Fruit fly (Drosophila melanogaster) whole organism, prepupa: ENCODE measurements around the gene CG2750.

ENCODE experiments used
- Blimp-1 ChIP-seq: fragments of 200-800 bp; sonication (Bioruptor generic); optimal IDR thresholded peaks from 3 replicates; lab custom pipeline; 2017; ENCODE audit warnings: missing biosample characterization, missing genetic modification characterization, mild to moderate bottlenecking, moderate library complexity, missing genetic modification reagents
- CG10631 ChIP-seq: fragments of 200-800 bp; sonication (Bioruptor generic); optimal IDR thresholded peaks from 2 replicates; lab custom pipeline; 2016; ENCODE audit warnings: missing biosample characterization, missing genetic modification characterization
- CG10669 ChIP-seq: fragments of 200-800 bp; sonication (Bioruptor generic); optimal IDR thresholded peaks from 3 replicates; lab custom pipeline; 2018; ENCODE audit warnings: missing biosample characterization, mild to moderate bottlenecking, missing genetic modification characterization, moderate library complexity
- CG11294 ChIP-seq: fragments of 200-800 bp; sonication (Bioruptor generic); IDR thresholded peaks from 2 replicates; pipeline ENCODE4 v1.3.6; 2022; ENCODE audit warnings: missing biosample characterization, missing genetic modification characterization
- CG11762 ChIP-seq: fragments of 200-800 bp; sonication (Bioruptor generic); optimal IDR thresholded peaks from 3 replicates; lab custom pipeline; 2016; ENCODE audit warnings: missing biosample characterization, missing genetic modification characterization; ENCODE audit not compliant: insufficient read depth
- CG15336 ChIP-seq: fragments of 200-800 bp; sonication (Bioruptor generic); IDR thresholded peaks from 2 replicates; pipeline ENCODE4 v1.3.6; 2022; ENCODE audit warnings: missing biosample characterization, missing genetic modification characterization
- CG1621 ChIP-seq: fragments of 200-800 bp; sonication (Bioruptor generic); optimal IDR thresholded peaks from 3 replicates; lab custom pipeline; 2018; ENCODE audit warnings: missing biosample characterization, mild to moderate bottlenecking, missing genetic modification characterization
- CG31627 ChIP-seq: fragments of 200-800 bp; sonication (Bioruptor generic); optimal IDR thresholded peaks from 3 replicates; lab custom pipeline; 2016; ENCODE audit warnings: missing biosample characterization, missing genetic modification characterization
- CG32006 ChIP-seq: fragments of 200-800 bp; sonication (Bioruptor generic); optimal IDR thresholded peaks from 3 replicates; lab custom pipeline; 2017; ENCODE audit warnings: missing biosample characterization, mild to moderate bottlenecking, missing genetic modification characterization
- CG34406 ChIP-seq: fragments of 200-800 bp; sonication (Bioruptor generic); optimal IDR thresholded peaks from 3 replicates; lab custom pipeline; 2016; ENCODE audit warnings: missing biosample characterization, missing genetic modification characterization
- CG3919 ChIP-seq: fragments of 200-800 bp; sonication (Bioruptor generic); optimal IDR thresholded peaks from 3 replicates; lab custom pipeline; 2016; ENCODE audit warnings: missing biosample characterization, missing genetic modification characterization
- CG4318 ChIP-seq: fragments of 200-800 bp; sonication (Bioruptor generic); optimal IDR thresholded peaks from 3 replicates; lab custom pipeline; 2017; ENCODE audit warnings: missing biosample characterization, mild to moderate bottlenecking, missing genetic modification characterization
- CG6276 ChIP-seq: fragments of 200-800 bp; sonication (Bioruptor generic); optimal IDR thresholded peaks from 2 replicates; lab custom pipeline; 2017; ENCODE audit warnings: missing biosample characterization, mild to moderate bottlenecking, missing genetic modification characterization
- CG6792 ChIP-seq: fragments of 200-800 bp; sonication (Bioruptor generic); optimal IDR thresholded peaks from 3 replicates; lab custom pipeline; 2016; ENCODE audit warnings: missing biosample characterization, missing genetic modification characterization
- CG6808 ChIP-seq: fragments of 200-800 bp; sonication (Bioruptor generic); optimal IDR thresholded peaks from 3 replicates; lab custom pipeline; 2017; ENCODE audit warnings: missing biosample characterization, missing genetic modification characterization, mild to moderate bottlenecking, moderate library complexity, missing genetic modification reagents
- CG6854 ChIP-seq: fragments of 200-800 bp; sonication (Bioruptor generic); optimal IDR thresholded peaks from 2 replicates; lab custom pipeline; 2017; ENCODE audit warnings: missing biosample characterization, mild to moderate bottlenecking, missing genetic modification characterization
- CG7368 ChIP-seq: fragments of 200-800 bp; sonication (Bioruptor generic); optimal IDR thresholded peaks from 3 replicates; lab custom pipeline; 2016; ENCODE audit warnings: missing biosample characterization, missing genetic modification characterization
- CG8119 ChIP-seq: fragments of 200-800 bp; sonication (Bioruptor generic); IDR thresholded peaks from 3 replicates; pipeline ENCODE4 v1.3.6; 2022; ENCODE audit warnings: missing biosample characterization, missing genetic modification characterization
- CG8319 ChIP-seq: fragments of 200-800 bp; sonication (Bioruptor generic); optimal IDR thresholded peaks from 3 replicates; lab custom pipeline; 2016; ENCODE audit warnings: missing biosample characterization, missing genetic modification characterization
- CG9139 ChIP-seq: fragments of 200-800 bp; sonication (Bioruptor generic); optimal IDR thresholded peaks from 3 replicates; lab custom pipeline; 2017; ENCODE audit warnings: missing biosample characterization, mild to moderate bottlenecking, missing genetic modification characterization
- Eip78C ChIP-seq: fragments of 200-800 bp; sonication (Bioruptor generic); peaks from one replicate; lab custom pipeline; 2016; ENCODE audit warnings: missing biosample characterization, missing genetic modification characterization
- Eip93F ChIP-seq: fragments of 200-800 bp; sonication (Bioruptor generic); optimal IDR thresholded peaks from 2 replicates; lab custom pipeline; 2016; ENCODE audit warnings: missing biosample characterization, mild to moderate bottlenecking, missing genetic modification characterization
- Ets21C ChIP-seq: fragments of 200-800 bp; sonication (Bioruptor generic); optimal IDR thresholded peaks from 3 replicates; lab custom pipeline; 2016; ENCODE audit warnings: missing biosample characterization, missing genetic modification characterization
- Ets96B ChIP-seq: fragments of 200-800 bp; optimal IDR thresholded peaks from 2 replicates; lab custom pipeline; 2019; ENCODE audit warnings: missing biosample characterization, mild to moderate bottlenecking, missing genetic modification characterization, moderate library complexity
- Gug ChIP-seq: fragments of 200-800 bp; sonication (Bioruptor generic); IDR thresholded peaks from 2 replicates; pipeline ENCODE4 v1.3.6; 2022; ENCODE audit warnings: missing biosample characterization, missing genetic modification characterization
- Hr38 ChIP-seq: sonication (Bioruptor generic); optimal IDR thresholded peaks from 2 replicates; lab custom pipeline; 2016; ENCODE audit warnings: missing biosample characterization, missing genetic modification characterization
- Hr39 ChIP-seq: fragments of 200-800 bp; sonication (Bioruptor generic); optimal IDR thresholded peaks from 2 replicates; lab custom pipeline; 2016; ENCODE audit warnings: missing biosample characterization, missing genetic modification characterization
- Met ChIP-seq: fragments of 200-800 bp; sonication (Bioruptor generic); optimal IDR thresholded peaks from 3 replicates; lab custom pipeline; 2016; ENCODE audit warnings: missing biosample characterization, missing genetic modification characterization
- OdsH ChIP-seq: fragments of 200-800 bp; sonication (Bioruptor generic); optimal IDR thresholded peaks from 3 replicates; lab custom pipeline; 2016; ENCODE audit warnings: missing biosample characterization, missing genetic modification characterization
- Smox ChIP-seq: fragments of 200-800 bp; sonication (Bioruptor generic); optimal IDR thresholded peaks from 3 replicates; lab custom pipeline; 2016; ENCODE audit warnings: missing biosample characterization, missing genetic modification characterization
- Sox102F ChIP-seq: fragments of 200-800 bp; sonication (Bioruptor generic); optimal IDR thresholded peaks from 2 replicates; lab custom pipeline; 2016; ENCODE audit warnings: missing biosample characterization, mild to moderate bottlenecking, missing genetic modification characterization
- Sox14 ChIP-seq: fragments of 200-800 bp; sonication (Bioruptor generic); optimal IDR thresholded peaks from 3 replicates; lab custom pipeline; 2016; ENCODE audit warnings: missing biosample characterization, missing genetic modification characterization
- achi ChIP-seq: fragments of 200-800 bp; sonication (Bioruptor generic); optimal IDR thresholded peaks from 3 replicates; lab custom pipeline; 2016; ENCODE audit warnings: missing biosample characterization, missing genetic modification characterization
- acj6 ChIP-seq: fragments of 200-800 bp; sonication (Bioruptor generic); optimal IDR thresholded peaks from 3 replicates; lab custom pipeline; 2016; ENCODE audit warnings: missing biosample characterization, missing genetic modification characterization
- cyc ChIP-seq: fragments of 200-800 bp; sonication (Bioruptor generic); optimal IDR thresholded peaks from 3 replicates; lab custom pipeline; 2016; ENCODE audit warnings: missing biosample characterization, missing genetic modification characterization
- dac ChIP-seq: fragments of 200-800 bp; sonication (Bioruptor generic); optimal IDR thresholded peaks from 2 replicates; lab custom pipeline; 2017; ENCODE audit warnings: missing biosample characterization, mild to moderate bottlenecking, missing genetic modification characterization
- dsx ChIP-seq: fragments of 200-800 bp; optimal IDR thresholded peaks from 3 replicates; lab custom pipeline; 2019; ENCODE audit warnings: missing biosample characterization, mild to moderate bottlenecking, missing genetic modification characterization, moderate library complexity; ENCODE audit not compliant: poor library complexity, severe bottlenecking
- eg ChIP-seq: fragments of 200-800 bp; sonication (Bioruptor generic); IDR thresholded peaks from 3 replicates; pipeline ENCODE4 v1.3.6; 2022; ENCODE audit warnings: missing biosample characterization, missing genetic modification characterization
- esn ChIP-seq: fragments of 200-800 bp; sonication (Bioruptor generic); optimal IDR thresholded peaks from 2 replicates; lab custom pipeline; 2016; ENCODE audit warnings: missing biosample characterization, mild to moderate bottlenecking, missing genetic modification characterization, moderate library complexity
- fd85E ChIP-seq: fragments of 200-800 bp; sonication (Bioruptor generic); optimal IDR thresholded peaks from 3 replicates; lab custom pipeline; 2016; ENCODE audit warnings: missing biosample characterization, missing genetic modification characterization
- net ChIP-seq: fragments of 200-800 bp; sonication (Bioruptor generic); optimal IDR thresholded peaks from 3 replicates; lab custom pipeline; 2016; ENCODE audit warnings: missing biosample characterization, missing genetic modification characterization
- pdm3 ChIP-seq: fragments of 200-800 bp; sonication (Bioruptor generic); optimal IDR thresholded peaks from 3 replicates; lab custom pipeline; 2016; ENCODE audit warnings: missing biosample characterization, missing genetic modification characterization
- salr ChIP-seq, 2 experiments: fragments of 200-800 bp; sonication (Bioruptor generic); optimal IDR thresholded peaks; 3 replicates each; lab custom pipeline; 2016 to 2018; ENCODE audit warnings: missing biosample characterization in 2 of 2, missing genetic modification characterization in 2 of 2, mild to moderate bottlenecking in 1 of 2
- spab ChIP-seq: fragments of 200-800 bp; sonication (Bioruptor generic); optimal IDR thresholded peaks from 2 replicates; lab custom pipeline; 2017; ENCODE audit warnings: missing biosample characterization, mild to moderate bottlenecking, missing genetic modification characterization, missing genetic modification reagents
- ss ChIP-seq, 2 experiments: fragments of 200-800 bp; sonication (Bioruptor generic); optimal IDR thresholded peaks; 2 replicates in 1 of 2; 3 replicates in 1 of 2; lab custom pipeline; 2017 to 2018; ENCODE audit warnings: mild to moderate bottlenecking in 2 of 2, missing biosample characterization in 2 of 2, missing genetic modification characterization in 2 of 2, moderate library complexity in 1 of 2
- svp ChIP-seq: fragments of 200-800 bp; sonication (Bioruptor generic); peaks from one replicate; lab custom pipeline; 2016; ENCODE audit warnings: missing biosample characterization, missing genetic modification characterization
- topi ChIP-seq: fragments of 200-800 bp; sonication (Bioruptor generic); optimal IDR thresholded peaks from 3 replicates; lab custom pipeline; 2016; ENCODE audit warnings: missing biosample characterization, missing genetic modification characterization
- vri ChIP-seq: fragments of 200-800 bp; sonication (Bioruptor generic); optimal IDR thresholded peaks from 3 replicates; lab custom pipeline; 2016; ENCODE audit warnings: missing biosample characterization, mild to moderate bottlenecking, missing genetic modification characterization

CG2750 gene

DNA sequence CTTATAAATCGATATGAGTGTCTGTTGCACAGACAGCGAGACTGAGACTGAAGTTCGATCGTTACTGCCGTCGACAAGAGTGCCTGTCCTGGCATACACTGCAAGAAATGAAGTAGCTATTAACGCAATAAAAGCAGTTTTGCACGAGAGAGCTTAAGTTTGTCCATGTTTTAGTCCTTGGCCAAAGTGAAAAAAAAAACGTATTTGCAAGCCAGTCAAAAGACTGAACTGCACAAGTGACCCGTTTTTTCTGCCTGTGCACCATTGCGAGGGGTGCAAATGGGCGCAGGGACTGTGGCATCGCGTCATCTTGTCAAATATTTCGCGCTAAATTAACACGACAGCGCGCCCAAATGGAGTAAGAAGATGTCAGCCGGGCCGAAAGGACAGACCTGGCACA lies 31.4 kb upstream of the CG2750 start:
- TF ChIP-seq Met (GFP tag; lab: Kevin White, UChicago) = peak; percentile 3
- TF ChIP-seq CG8119 = no peak
- TF ChIP-seq OdsH (GFP tag; lab: Kevin White, UChicago) = no peak
- peak; percentile 46; the same call in 1 of the 3 replicates for TF ChIP-seq eg (GFP tag; lab: Robert Waterston, UW)
- TF ChIP-seq fd85E (GFP tag; lab: Kevin White, UChicago) = no peak
- no peak for TF ChIP-seq CG6854 (GFP tag; lab: Kevin White, UChicago)
- TF ChIP-seq Hr39 (GFP tag; lab: Kevin White, UChicago) = peak; percentile 21
- TF ChIP-seq esn (GFP tag; lab: Kevin White, UChicago) = peak; percentile 26
- TF ChIP-seq acj6 (GFP tag; lab: Kevin White, UChicago) = peak; percentile 5
- TF ChIP-seq achi = no peak
- TF ChIP-seq CG10669 (GFP tag; lab: Kevin White, UChicago) = peak; percentile 30
- TF ChIP-seq Smox (GFP tag; lab: Kevin White, UChicago) = no peak
- no peak for TF ChIP-seq CG4318 (GFP tag; lab: Kevin White, UChicago)
- peak; percentile 21 for TF ChIP-seq CG10631
- no peak for TF ChIP-seq Blimp-1 (GFP tag; lab: Kevin White, UChicago)
- peak; percentile 58 for TF ChIP-seq svp (GFP tag; lab: Kevin White, UChicago)
- TF ChIP-seq Sox14 (GFP tag; lab: Kevin White, UChicago) = no peak
- no peak for TF ChIP-seq Ets21C (GFP tag; lab: Kevin White, UChicago)
- TF ChIP-seq pdm3 (GFP tag; lab: Kevin White, UChicago) = peak; percentile 32
- no peak for TF ChIP-seq CG6276 (GFP tag; lab: Kevin White, UChicago)
- no peak for TF ChIP-seq CG11762
- peak; percentile 22 for TF ChIP-seq cyc (GFP tag; lab: Kevin White, UChicago)
- peak; percentile 48 for TF ChIP-seq Eip78C (GFP tag; lab: Kevin White, UChicago)
- peak; percentile 10 for TF ChIP-seq spab (GFP tag; lab: Kevin White, UChicago)
- TF ChIP-seq CG34406 (GFP tag; lab: Kevin White, UChicago) = no peak
- no peak for TF ChIP-seq CG15336 (GFP tag; lab: Robert Waterston, UW)
- no peak for TF ChIP-seq CG6792 (GFP tag; lab: Kevin White, UChicago)
- no peak for TF ChIP-seq CG8319 (GFP tag; lab: Kevin White, UChicago)
- peak; percentile 36 for TF ChIP-seq CG31627 (GFP tag; lab: Kevin White, UChicago)
- peak; percentile 13 for TF ChIP-seq CG1621
- TF ChIP-seq ss (GFP tag; optimal IDR thresholded peaks at IDR 0.05; lab: Kevin White, UChicago) = peak in 1 of 2 experiments; percentile 10
- peak; percentile 12 for TF ChIP-seq topi (GFP tag; lab: Kevin White, UChicago)

DNA sequence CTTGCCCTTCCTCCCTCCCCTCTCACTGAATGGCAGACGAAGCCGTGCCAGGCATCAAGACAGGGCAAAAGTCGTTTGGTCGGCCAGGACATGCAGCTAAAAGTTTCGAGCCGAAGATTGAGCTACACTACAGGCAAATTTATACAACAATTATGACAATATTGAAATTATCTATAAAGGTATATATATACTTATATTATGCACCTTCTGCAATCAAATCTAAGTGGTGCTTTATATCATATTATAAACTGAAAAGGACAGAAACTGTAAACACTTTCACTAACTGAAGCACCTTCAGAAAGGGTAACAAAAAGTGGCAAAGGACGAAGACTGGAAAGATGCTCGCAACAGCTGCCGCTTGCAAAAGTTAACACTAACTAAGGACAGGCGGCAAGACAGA lies 30.8 kb upstream of the CG2750 start:
- no peak for TF ChIP-seq CG3919 (GFP tag; lab: Kevin White, UChicago)
- no peak for TF ChIP-seq CG6854 (GFP tag; lab: Kevin White, UChicago)
- TF ChIP-seq topi (GFP tag; lab: Kevin White, UChicago) = no peak
- no peak for TF ChIP-seq Hr39 (GFP tag; lab: Kevin White, UChicago)
- TF ChIP-seq spab (GFP tag; lab: Kevin White, UChicago) = no peak
- TF ChIP-seq fd85E (GFP tag; lab: Kevin White, UChicago) = no peak
- no peak for TF ChIP-seq vri (GFP tag; lab: Kevin White, UChicago)
- no peak for TF ChIP-seq acj6 (GFP tag; lab: Kevin White, UChicago)
- TF ChIP-seq svp (GFP tag; lab: Kevin White, UChicago) = peak; percentile 7
- peak; percentile 13 for TF ChIP-seq achi
- TF ChIP-seq CG8119 = 0 out of 3 replicates have a peak, but pooled peaks have one; percentile 27
- TF ChIP-seq CG7368 (GFP tag; lab: Kevin White, UChicago) = no peak
- no peak for TF ChIP-seq CG9139 (GFP tag; lab: Kevin White, UChicago)
- no peak for TF ChIP-seq CG6808 (GFP tag; lab: Kevin White, UChicago)
- TF ChIP-seq Sox102F (GFP tag; lab: Kevin White, UChicago) = no peak
- TF ChIP-seq salr (GFP tag; optimal IDR thresholded peaks at IDR 0.05; lab: Kevin White, UChicago) = no peak
- TF ChIP-seq OdsH (GFP tag; lab: Kevin White, UChicago) = no peak
- TF ChIP-seq ss (GFP tag; optimal IDR thresholded peaks at IDR 0.05; lab: Kevin White, UChicago) = peak in 1 of 2 experiments; percentile 24
- no peak for TF ChIP-seq dac (GFP tag; lab: Kevin White, UChicago)
- peak; percentile 30 for TF ChIP-seq CG32006 (GFP tag; lab: Kevin White, UChicago)
- peak; percentile 5 for TF ChIP-seq CG10631
- no peak for TF ChIP-seq pdm3 (GFP tag; lab: Kevin White, UChicago)
- TF ChIP-seq Eip78C (GFP tag; lab: Kevin White, UChicago) = peak; percentile 62
- no peak for TF ChIP-seq net (GFP tag; lab: Kevin White, UChicago)
- TF ChIP-seq Hr38 = no peak
- TF ChIP-seq Eip93F (GFP tag; lab: Kevin White, UChicago) = no peak
- no peak for TF ChIP-seq CG11294 (GFP tag; lab: Robert Waterston, UW)
- TF ChIP-seq CG6792 (GFP tag; lab: Kevin White, UChicago) = peak; percentile 8
- TF ChIP-seq Ets96B (tag; lab: Kevin White, UChicago) = peak; percentile 48
- TF ChIP-seq Gug (GFP tag; lab: Robert Waterston, UW) = no peak
- TF ChIP-seq dsx (GFP tag; lab: Kevin White, UChicago) = no peak
- TF ChIP-seq CG8319 (GFP tag; lab: Kevin White, UChicago) = no peak
- TF ChIP-seq CG10669 (GFP tag; lab: Kevin White, UChicago) = peak; percentile 22
